Worm (Caenorhabditis elegans): ENCODE data around the gene F52D10.2.

The F52D10.2 gene

DNA sequence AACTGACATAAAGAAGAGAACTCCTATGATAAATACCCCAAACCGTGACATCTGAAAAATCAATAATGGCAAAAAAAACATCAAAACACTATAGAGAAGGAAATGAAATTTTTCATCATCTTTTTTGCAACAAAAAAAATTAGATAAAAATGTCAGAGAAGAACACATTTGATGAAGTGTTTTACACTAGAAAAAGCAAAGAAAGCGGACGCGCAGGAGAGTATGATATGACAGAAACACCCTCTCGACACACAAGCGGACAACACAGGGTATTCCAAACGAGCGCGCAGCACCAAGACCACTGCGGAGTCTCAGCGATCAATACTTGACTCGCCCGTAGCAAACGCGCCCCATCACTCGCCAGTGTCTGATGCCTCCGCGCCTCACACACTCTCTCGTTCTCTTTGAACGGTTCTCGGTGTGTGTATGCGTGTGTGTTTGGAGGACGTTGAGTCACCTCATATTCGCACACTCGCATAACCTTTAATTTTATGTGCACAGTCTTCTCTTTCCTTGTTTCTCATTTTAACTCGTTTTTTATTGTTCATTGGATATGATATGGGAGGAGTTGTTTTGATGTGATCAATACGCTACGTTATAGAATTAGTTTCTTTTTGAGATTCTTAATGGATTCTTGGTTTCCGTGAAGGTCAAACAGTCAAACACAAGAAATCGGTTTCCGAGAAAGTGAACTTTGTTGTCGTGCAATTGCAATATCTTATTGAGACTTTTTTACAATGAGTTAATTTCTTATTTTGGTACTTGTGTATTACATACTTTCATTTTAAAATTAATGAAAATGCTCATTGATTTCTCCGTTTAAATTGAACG is 44.9 kb downstream of the F52D10.2 start, which contains the start of gene selt-1.1 (continued):
- TF ChIP-seq rec-8 (tag; optimal IDR thresholded peaks at IDR 0.05): no peak
- no peak for TF ChIP-seq hrde-1 (tag; optimal IDR thresholded peaks at IDR 0.05; ENCODE audit: borderline replicate concordance)
- no peak for TF ChIP-seq T07F8.4 (tag; optimal IDR thresholded peaks at IDR 0.05)
- no peak for TF ChIP-seq ztf-25 (GFP tag; IDR thresholded peaks at IDR 0.05)
- no peak for TF ChIP-seq lin-54 (GFP tag; optimal IDR thresholded peaks at IDR 0.05)
- no peak for TF ChIP-seq hlh-26 (GFP tag; conservative IDR thresholded peaks at IDR 0.05)
- TF ChIP-seq F52B5.7 (tag; optimal IDR thresholded peaks at IDR 0.05): no peak
- TF ChIP-seq lin-40 (tag; optimal IDR thresholded peaks at IDR 0.05): peak; percentile 65
- no peak for TF ChIP-seq ceh-27 (GFP tag; optimal IDR thresholded peaks at IDR 0.05)
- TF ChIP-seq attf-3 (GFP tag; conservative IDR thresholded peaks at IDR 0.05): no peak
- peak; percentile 42; the same call in 1 of the 2 replicates for TF ChIP-seq lin-26 (GFP tag; IDR thresholded peaks at IDR 0.05)
- no peak for TF ChIP-seq Y95B8A.8 (GFP tag; IDR thresholded peaks at IDR 0.05)
- TF ChIP-seq B0019.2 (GFP tag; conservative IDR thresholded peaks at IDR 0.05): no peak
- TF ChIP-seq B0336.3 (GFP tag; IDR thresholded peaks at IDR 0.05): peak; percentile 65; the same call in 1 of the 2 replicates
- no peak for TF ChIP-seq ceh-40 (GFP tag; IDR thresholded peaks at IDR 0.05)
- TF ChIP-seq repo-1 (tag; optimal IDR thresholded peaks at IDR 0.05): no peak
- TF ChIP-seq Y79H2A.3 (GFP tag; conservative IDR thresholded peaks at IDR 0.05): no peak
- 0 out of 2 replicates have a peak, but pooled peaks have one; percentile 28 for TF ChIP-seq bed-2 (GFP tag; IDR thresholded peaks at IDR 0.05)
- TF ChIP-seq D2030.7 (GFP tag; IDR thresholded peaks at IDR 0.05): no peak
- TF ChIP-seq bed-1 (GFP tag; IDR thresholded peaks at IDR 0.05): no peak

- TF ChIP-seq ceh-58 (GFP tag; IDR thresholded peaks at IDR 0.05) (no peak), ztf-25 (GFP tag; IDR thresholded peaks at IDR 0.05) (no peak), him-1 (tag; optimal IDR thresholded peaks at IDR 0.05) (no peak), sdz-38 (tag; optimal IDR thresholded peaks at IDR 0.05) (no peak), repo-1 (tag; optimal IDR thresholded peaks at IDR 0.05) (no peak), nfya-2 (GFP tag; IDR thresholded peaks at IDR 0.05) (no peak), die-1 (tag; optimal IDR thresholded peaks at IDR 0.05) (no peak)
Measured at ce11 chrX:11541690-11542089, 49.8 kb downstream of the F52D10.2 start.
